Fruit fly (Drosophila melanogaster): ENCODE data around the gene CG8620.

DNA sequence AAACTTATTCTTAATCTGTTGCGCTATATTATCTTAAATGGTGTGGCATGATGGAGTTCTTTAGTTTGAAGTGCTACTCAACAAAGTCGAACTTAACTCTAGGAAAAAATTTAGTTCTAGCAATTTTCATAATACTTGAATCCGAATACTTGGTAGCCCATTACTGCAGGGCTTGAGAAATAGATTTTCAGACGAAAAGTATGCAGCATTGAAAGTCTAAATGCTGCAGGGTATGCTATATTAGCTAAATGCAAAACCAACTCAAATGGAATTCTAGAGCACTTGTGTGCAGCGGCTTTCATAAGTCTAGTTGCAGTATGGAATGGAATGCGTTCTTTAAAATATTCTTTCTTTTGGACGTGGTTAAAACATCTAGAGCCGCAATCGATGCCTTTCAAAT, 14.6 kb upstream of the CG8620 start:
- TF ChIP-seq psq (optimal IDR thresholded peaks at IDR 0.05), result no peak
- TF ChIP-seq Myc (optimal IDR thresholded peaks at IDR 0.05), result no peak
- TF ChIP-seq h (optimal IDR thresholded peaks at IDR 0.05), result no peak
- no peak for TF ChIP-seq Sin3A (optimal IDR thresholded peaks at IDR 0.05)

All from Kc167 (cell line).